Fruit fly (Drosophila melanogaster) whole organism, embryonic: ENCODE data around the gene CG4009.

ENCODE experiments used
- Ada2b ChIP-seq: fragments of 200-800 bp; sonication (Bioruptor generic); IDR thresholded peaks from 2 replicates; pipeline ENCODE4 v1.3.6; 2022; ENCODE audit warnings: missing biosample characterization, missing genetic modification characterization
- Asciz ChIP-seq: fragments of 200-800 bp; sonication (Bioruptor generic); optimal IDR thresholded peaks from 2 replicates; lab custom pipeline; 2017; ENCODE audit warnings: missing biosample characterization, mild to moderate bottlenecking, missing genetic modification characterization, missing genetic modification reagents
- C15 ChIP-seq: fragments of 200-800 bp; sonication (Bioruptor generic); IDR thresholded peaks from 3 replicates; pipeline ENCODE4 v1.3.6; 2022; ENCODE audit warnings: missing biosample characterization, missing genetic modification characterization
- CG11504 ChIP-seq: fragments of 200-800 bp; sonication (Bioruptor generic); optimal IDR thresholded peaks from 3 replicates; lab custom pipeline; 2019; ENCODE audit warnings: missing biosample characterization, mild to moderate bottlenecking, missing genetic modification characterization, moderate library complexity
- CG12299 ChIP-seq: fragments of 200-800 bp; sonication (Bioruptor generic); optimal IDR thresholded peaks from 2 replicates; lab custom pipeline; 2018; ENCODE audit warnings: missing biosample characterization, mild to moderate bottlenecking, missing genetic modification characterization
- CG12744 ChIP-seq: fragments of 200-800 bp; sonication (Bioruptor generic); optimal IDR thresholded peaks from 2 replicates; lab custom pipeline; 2016; ENCODE audit warnings: missing biosample characterization, missing genetic modification characterization
- CG14014 ChIP-seq: fragments of 200-800 bp; sonication (Bioruptor generic); IDR thresholded peaks from 2 replicates; pipeline ENCODE4 v1.3.6; 2022; ENCODE audit warnings: missing biosample characterization, missing genetic modification characterization
- CG14860 ChIP-seq: fragments of 200-800 bp; sonication (Bioruptor generic); IDR thresholded peaks from 3 replicates; pipeline ENCODE4 v1.3.6; 2022; ENCODE audit warnings: missing biosample characterization, missing genetic modification characterization; ENCODE audit not compliant: partially characterized antibody
- CG15073 ChIP-seq: fragments of 200-800 bp; sonication (Bioruptor generic); optimal IDR thresholded peaks from 2 replicates; lab custom pipeline; 2016; ENCODE audit warnings: missing biosample characterization, missing genetic modification characterization
- CG15269 ChIP-seq: fragments of 200-800 bp; sonication (Bioruptor generic); optimal IDR thresholded peaks from 2 replicates; lab custom pipeline; 2018; ENCODE audit warnings: missing biosample characterization, mild to moderate bottlenecking, missing genetic modification characterization, moderate library complexity
- CG15696 ChIP-seq: fragments of 200-800 bp; sonication (Bioruptor generic); optimal IDR thresholded peaks from 2 replicates; lab custom pipeline; 2019; ENCODE audit warnings: missing biosample characterization, mild to moderate bottlenecking, missing genetic modification characterization, moderate library complexity
- CG1603 ChIP-seq: fragments of 200-800 bp; sonication (Bioruptor generic); optimal IDR thresholded peaks from 2 replicates; lab custom pipeline; 2019; ENCODE audit warnings: missing biosample characterization, mild to moderate bottlenecking, missing genetic modification characterization, moderate library complexity
- CG1647 ChIP-seq: fragments of 200-800 bp; sonication (Bioruptor generic); optimal IDR thresholded peaks from 3 replicates; lab custom pipeline; 2016; ENCODE audit warnings: missing biosample characterization, missing genetic modification characterization
- CG3847 ChIP-seq: fragments of 200-800 bp; sonication (Bioruptor generic); IDR thresholded peaks from 2 replicates; pipeline ENCODE4 v1.3.6; 2022; ENCODE audit warnings: missing biosample characterization, missing genetic modification characterization
- CG4730 ChIP-seq: fragments of 200-800 bp; sonication (Bioruptor generic); IDR thresholded peaks from 2 replicates; pipeline ENCODE4 v1.3.6; 2022; ENCODE audit warnings: missing biosample characterization, missing genetic modification characterization
- CG5953 ChIP-seq: fragments of 200-800 bp; sonication (Bioruptor generic); IDR thresholded peaks from 2 replicates; pipeline ENCODE4 v1.3.6; 2022; ENCODE audit warnings: missing biosample characterization, missing genetic modification characterization
- CG6765 ChIP-seq: fragments of 200-800 bp; sonication (Bioruptor generic); optimal IDR thresholded peaks from 3 replicates; lab custom pipeline; 2017; ENCODE audit warnings: missing biosample characterization, mild to moderate bottlenecking, missing genetic modification characterization
- CG6854 ChIP-seq: fragments of 200-800 bp; sonication (Bioruptor generic); optimal IDR thresholded peaks from 3 replicates; lab custom pipeline; 2017; ENCODE audit warnings: missing biosample characterization, mild to moderate bottlenecking, missing genetic modification characterization
- CG8388 ChIP-seq: fragments of 200-800 bp; sonication (Bioruptor generic); optimal IDR thresholded peaks from 2 replicates; lab custom pipeline; 2019; ENCODE audit warnings: missing biosample characterization, mild to moderate bottlenecking, missing genetic modification characterization, moderate library complexity
- CG8478 ChIP-seq: fragments of >200 bp; optimal IDR thresholded peaks from 2 replicates; lab custom pipeline; 2018
- D ChIP-seq, 2 experiments: fragments of 200-800 bp in 1 of 2; fragments of >200 bp in 1 of 2; sonication (Bioruptor generic) in 1 of 2; optimal IDR thresholded peaks; 2 replicates in 1 of 2; 3 replicates in 1 of 2; lab custom pipeline; 2017; ENCODE audit warnings: mild to moderate bottlenecking in 1 of 2, missing biosample characterization in 1 of 2, missing genetic modification characterization in 1 of 2, missing genetic modification reagents in 1 of 2
- D19A ChIP-seq: fragments of 200-800 bp; optimal IDR thresholded peaks from 3 replicates; lab custom pipeline; 2019; ENCODE audit warnings: missing biosample characterization, mild to moderate bottlenecking, missing genetic modification characterization, moderate library complexity
- H2.0 ChIP-seq: fragments of 200-800 bp; sonication (Bioruptor generic); IDR thresholded peaks from 2 replicates; pipeline ENCODE4 v1.3.6; 2022; ENCODE audit warnings: missing biosample characterization, missing genetic modification characterization
- Hand ChIP-seq: fragments of 200-800 bp; sonication (Bioruptor generic); optimal IDR thresholded peaks from 2 replicates; lab custom pipeline; 2017; ENCODE audit warnings: mild to moderate bottlenecking, missing biosample characterization, missing genetic modification reagents, missing genetic modification characterization
- HmgZ ChIP-seq: fragments of 200-800 bp; sonication (Bioruptor generic); optimal IDR thresholded peaks from 2 replicates; lab custom pipeline; 2018; ENCODE audit warnings: missing biosample characterization, mild to moderate bottlenecking, missing genetic modification characterization
- Jarid2 ChIP-seq: fragments of 200-800 bp; sonication (Bioruptor generic); optimal IDR thresholded peaks from 3 replicates; lab custom pipeline; 2017; ENCODE audit warnings: mild to moderate bottlenecking, missing biosample characterization, missing genetic modification reagents, missing genetic modification characterization
- Optix ChIP-seq: fragments of 200-800 bp; sonication (Bioruptor generic); IDR thresholded peaks from 3 replicates; pipeline ENCODE4 v1.3.6; 2022; ENCODE audit warnings: missing biosample characterization, missing genetic modification characterization
- Poxn ChIP-seq: fragments of 200-800 bp; sonication (Bioruptor generic); IDR thresholded peaks from 2 replicates; pipeline ENCODE4 v1.3.6; 2022; ENCODE audit warnings: missing biosample characterization, missing genetic modification characterization
- Rfx ChIP-seq: fragments of 200-800 bp; sonication (Bioruptor generic); IDR thresholded peaks from 2 replicates; pipeline ENCODE4 v1.3.6; 2022; ENCODE audit warnings: missing biosample characterization, missing genetic modification characterization
- Sry-δ ChIP-seq: fragments of 200-800 bp; sonication (Bioruptor generic); optimal IDR thresholded peaks from 2 replicates; lab custom pipeline; 2016; ENCODE audit warnings: missing biosample characterization, missing genetic modification characterization
- Stat92E ChIP-seq, 3 experiments: fragments of >200 bp in 2 of 3; fragments of 200-800 bp in 1 of 3; sonication (Bioruptor generic) in 1 of 3; optimal IDR thresholded peaks; 2 replicates each; lab custom pipeline; 2017 to 2019; ENCODE audit warnings: missing biosample characterization in 3 of 3, missing genetic modification characterization in 3 of 3, mild to moderate bottlenecking in 1 of 3, moderate library complexity in 1 of 3
- Tbp ChIP-seq: fragments of >200 bp; optimal IDR thresholded peaks from 2 replicates; lab custom pipeline; 2018; ENCODE audit warnings: missing biosample characterization, missing genetic modification characterization
- abd-A ChIP-seq: fragments of 200-800 bp; sonication (Bioruptor generic); optimal IDR thresholded peaks from 3 replicates; lab custom pipeline; 2019; ENCODE audit warnings: missing biosample characterization, mild to moderate bottlenecking, missing genetic modification characterization, moderate library complexity
- ato ChIP-seq: fragments of 200-800 bp; sonication (Bioruptor generic); IDR thresholded peaks from 2 replicates; pipeline ENCODE4 v1.3.6; 2022; ENCODE audit warnings: missing biosample characterization, missing genetic modification characterization; ENCODE audit not compliant: partially characterized antibody
- br ChIP-seq: fragments of >200 bp; optimal IDR thresholded peaks from 2 replicates; lab custom pipeline; 2017
- cad ChIP-seq: fragments of >200 bp; optimal IDR thresholded peaks from 2 replicates; lab custom pipeline; 2017; ENCODE audit warnings: missing biosample characterization, missing genetic modification characterization
- crp ChIP-seq, 2 experiments: fragments of 200-800 bp; sonication (Bioruptor generic); optimal IDR thresholded peaks; 2 replicates in 1 of 2; 3 replicates in 1 of 2; lab custom pipeline; 2017; ENCODE audit warnings: missing biosample characterization in 2 of 2, missing genetic modification characterization in 2 of 2, mild to moderate bottlenecking in 1 of 2, moderate library complexity in 1 of 2
- da ChIP-seq: fragments of 200-800 bp; sonication (Bioruptor generic); optimal IDR thresholded peaks from 2 replicates; lab custom pipeline; 2016; ENCODE audit warnings: missing biosample characterization, missing genetic modification characterization
- ewg ChIP-seq: fragments of 200-800 bp; sonication (Bioruptor generic); optimal IDR thresholded peaks from 3 replicates; lab custom pipeline; 2017; ENCODE audit warnings: mild to moderate bottlenecking, missing biosample characterization, missing genetic modification reagents, missing genetic modification characterization
- fd96Cb ChIP-seq: fragments of 200-800 bp; sonication (Bioruptor generic); optimal IDR thresholded peaks from 2 replicates; lab custom pipeline; 2018; ENCODE audit warnings: missing biosample characterization, mild to moderate bottlenecking, missing genetic modification characterization, moderate library complexity
- gro ChIP-seq: fragments of 200-800 bp; sonication (Bioruptor generic); optimal IDR thresholded peaks from 2 replicates; lab custom pipeline; 2016; ENCODE audit warnings: missing biosample characterization, missing genetic modification characterization
- gt ChIP-seq: fragments of 200-800 bp; sonication (Bioruptor generic); IDR thresholded peaks from 2 replicates; pipeline ENCODE4 v1.3.6; 2022; ENCODE audit warnings: missing biosample characterization, missing genetic modification characterization
- h ChIP-seq: fragments of >200 bp; optimal IDR thresholded peaks from 2 replicates; lab custom pipeline; 2017
- jing ChIP-seq: fragments of 200-800 bp; sonication (Bioruptor generic); optimal IDR thresholded peaks from 2 replicates; lab custom pipeline; 2018; ENCODE audit warnings: missing biosample characterization, mild to moderate bottlenecking, missing genetic modification characterization
- lbe ChIP-seq: fragments of 200-800 bp; sonication (Bioruptor generic); optimal IDR thresholded peaks from 2 replicates; lab custom pipeline; 2016; ENCODE audit warnings: missing biosample characterization, mild to moderate bottlenecking, missing genetic modification characterization
- pan ChIP-seq, 4 experiments: fragments of >200 bp in 3 of 4; fragments of 200-800 bp in 1 of 4; sonication (Bioruptor generic) in 1 of 4; optimal IDR thresholded peaks in 3 of 4; IDR thresholded peaks in 1 of 4; 2 replicates each; pipeline versions ENCODE4 v1.3.6 to Lab custom; 2017 to 2022; ENCODE audit warnings: missing biosample characterization in 2 of 4, missing genetic modification characterization in 2 of 4, mixed read lengths in 1 of 4
- scrt ChIP-seq: fragments of 200-800 bp; sonication (Bioruptor generic); optimal IDR thresholded peaks from 2 replicates; lab custom pipeline; 2018; ENCODE audit warnings: missing biosample characterization, mild to moderate bottlenecking, missing genetic modification characterization, moderate library complexity
- slp2 ChIP-seq: fragments of 200-800 bp; sonication (Bioruptor generic); optimal IDR thresholded peaks from 2 replicates; lab custom pipeline; 2016; ENCODE audit warnings: missing biosample characterization, missing genetic modification characterization
- trem ChIP-seq: fragments of 200-800 bp; optimal IDR thresholded peaks from 3 replicates; lab custom pipeline; 2019; ENCODE audit warnings: missing biosample characterization, mild to moderate bottlenecking, missing genetic modification characterization, moderate library complexity

The CG4009 gene

DNA sequence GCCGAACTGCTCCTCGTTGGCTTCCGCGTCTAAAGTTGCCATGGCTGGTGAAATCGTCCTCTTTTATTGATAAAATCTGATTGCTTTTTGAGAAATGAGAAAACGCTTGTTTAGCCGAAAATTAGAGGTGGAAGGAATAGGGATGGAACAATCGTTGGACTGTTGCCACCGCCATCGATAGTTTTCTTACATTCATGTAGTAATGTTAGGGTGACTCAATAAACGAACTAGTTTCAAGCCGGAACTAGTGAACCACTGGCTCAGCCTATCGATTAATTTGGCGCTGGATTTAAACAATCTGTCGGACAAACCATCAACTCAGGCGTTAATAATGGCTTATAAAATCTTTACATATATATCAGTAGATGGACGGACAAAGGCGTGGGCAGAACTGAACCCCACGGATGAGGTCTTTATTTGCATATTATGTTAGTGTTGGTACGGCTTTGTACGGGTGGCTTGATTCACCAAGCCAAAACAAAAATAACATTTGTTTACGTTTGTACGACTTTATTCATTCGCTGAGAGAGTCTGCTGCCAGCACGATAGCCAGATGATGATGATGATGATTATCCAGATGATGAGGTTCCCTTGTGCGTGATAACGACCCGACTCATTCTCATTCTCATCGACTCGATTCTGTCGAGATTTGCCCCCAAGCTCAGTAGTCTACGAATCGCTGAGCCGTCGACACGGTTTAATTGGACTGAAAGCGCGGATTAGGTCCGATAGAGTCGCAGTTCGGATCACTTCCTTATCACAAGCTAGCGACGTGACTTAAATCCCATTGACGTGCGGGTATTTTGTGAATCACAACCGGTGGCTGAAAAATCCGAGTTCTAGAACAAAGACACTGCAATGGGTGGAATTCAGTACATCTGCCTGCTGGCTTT is 33.4 kb downstream of the CG4009 start, which contains the start of the genes Sf3a1 and Irc (continued):
- no peak for TF ChIP-seq fd96Cb (tag; lab: Kevin White, UChicago)
- peak in 1 of 3 experiments; percentile 68 for TF ChIP-seq Stat92E (GFP tag; optimal IDR thresholded peaks at IDR 0.05; lab: Kevin White, UChicago)
- TF ChIP-seq gro (GFP tag; lab: Kevin White, UChicago) = peak; percentile 52
- TF ChIP-seq pan (optimal IDR thresholded peaks at IDR 0.05; lab: Kevin White, UChicago) = no peak
- no peak for TF ChIP-seq pan (GFP tag; optimal IDR thresholded peaks at IDR 0.05 in 1 of 2, IDR thresholded peaks at IDR 0.05 in 1 of 2)
- TF ChIP-seq CG6765 (GFP tag; lab: Kevin White, UChicago) = no peak
- TF ChIP-seq CG15073 (GFP tag; lab: Kevin White, UChicago) = no peak
- peak; percentile 75 for TF ChIP-seq trem (tag; lab: Kevin White, UChicago)
- TF ChIP-seq D (optimal IDR thresholded peaks at IDR 0.05; lab: Kevin White, UChicago) = no peak
- TF ChIP-seq D (GFP tag; optimal IDR thresholded peaks at IDR 0.05; lab: Kevin White, UChicago) = no peak
- no peak for TF ChIP-seq CG15696 (tag; lab: Kevin White, UChicago)
- peak; percentile 11 for TF ChIP-seq CG1647 (GFP tag; lab: Kevin White, UChicago)
- TF ChIP-seq CG4730 (GFP tag; lab: Robert Waterston, UW) = no peak
- no peak for TF ChIP-seq H2.0 (GFP tag; lab: Robert Waterston, UW)
- TF ChIP-seq Tbp = no peak
- TF ChIP-seq CG12744 (GFP tag; lab: Kevin White, UChicago) = no peak
- TF ChIP-seq Poxn (GFP tag; lab: Robert Waterston, UW) = no peak
- no peak for TF ChIP-seq CG5953 (GFP tag; lab: Robert Waterston, UW)
- no peak for TF ChIP-seq jing (GFP tag; lab: Kevin White, UChicago)
- no peak for TF ChIP-seq cad (GFP tag; lab: Kevin White, UChicago)
- no peak for TF ChIP-seq crp (GFP tag; optimal IDR thresholded peaks at IDR 0.05; lab: Kevin White, UChicago)
- no peak for TF ChIP-seq da
- no peak for TF ChIP-seq Asciz (GFP tag; lab: Kevin White, UChicago)
- no peak; the same call in 1 of the 2 replicates for TF ChIP-seq Ada2b (GFP tag; lab: Robert Waterston, UW)
- TF ChIP-seq CG11504 (tag; lab: Kevin White, UChicago) = no peak
- TF ChIP-seq C15 (GFP tag; lab: Robert Waterston, UW) = no peak
- TF ChIP-seq h (lab: Kevin White, UChicago) = no peak
- no peak for TF ChIP-seq br
- TF ChIP-seq abd-A = no peak
- peak; percentile 51; the same call in 1 of the 2 replicates for TF ChIP-seq CG3847 (GFP tag; lab: Robert Waterston, UW)
- no peak for TF ChIP-seq CG15269
- TF ChIP-seq Rfx (GFP tag; lab: Robert Waterston, UW) = peak; percentile 73
- TF ChIP-seq ato (GFP tag; lab: Robert Waterston, UW) = peak; percentile 94
- peak; percentile 33 for TF ChIP-seq Jarid2
- no peak for TF ChIP-seq Hand
- no peak for TF ChIP-seq CG6854
- peak; percentile 75 for TF ChIP-seq HmgZ
- TF ChIP-seq lbe (GFP tag; lab: Kevin White, UChicago) = peak; percentile 22
- TF ChIP-seq CG14014 (GFP tag; lab: Robert Waterston, UW) = no peak
- TF ChIP-seq CG8478 (lab: Kevin White, UChicago) = no peak
- no peak for TF ChIP-seq slp2 (GFP tag; lab: Kevin White, UChicago)
- TF ChIP-seq Optix = no peak
- TF ChIP-seq CG1603 (tag; lab: Kevin White, UChicago) = peak; percentile 81
- no peak for TF ChIP-seq CG12299 (tag; lab: Kevin White, UChicago)
- TF ChIP-seq ewg (GFP tag; lab: Kevin White, UChicago) = no peak
- peak; percentile 86 for TF ChIP-seq CG14860 (GFP tag; lab: Robert Waterston, UW)
- no peak for TF ChIP-seq scrt
- TF ChIP-seq CG8388 = no peak
- TF ChIP-seq Sry-δ (GFP tag; lab: Kevin White, UChicago) = peak; percentile 100
- TF ChIP-seq gt = no peak
- TF ChIP-seq D19A = no peak
